Worm (Caenorhabditis elegans): Measurements from ENCODE around the gene pnp-1.
A peak's percentile ranks its signal among the peaks of the same experiment; 100 is the strongest.

The pnp-1 gene

ce11 chrIV:322497-322896, 24.4 kb upstream of the pnp-1 start, which contains the start of gene grl-26:
Gene grl-26 (minus strand): TSS chrIV:322814.
- TF ChIP-seq tab-1 (GFP tag; IDR thresholded peaks at IDR 0.05): peak; percentile 82
- peak; percentile 80 for TF ChIP-seq cog-1 (tag; optimal IDR thresholded peaks at IDR 0.05)
- peak; percentile 75 for TF ChIP-seq flt-1 (GFP tag; IDR thresholded peaks at IDR 0.05)
- 0 out of 2 replicates have a peak, but pooled peaks have one; percentile 43 for TF ChIP-seq ztf-29 (GFP tag; IDR thresholded peaks at IDR 0.05)
- TF ChIP-seq ref-1 (GFP tag; conservative IDR thresholded peaks at IDR 0.05): no peak
- peak; percentile 81 for TF ChIP-seq ztf-23 (GFP tag; IDR thresholded peaks at IDR 0.05)
- no peak for TF ChIP-seq med-1 (GFP tag; optimal IDR thresholded peaks at IDR 0.05; ENCODE audit: insufficient read depth)
- peak; percentile 58 for TF ChIP-seq T22C8.4 (GFP tag; IDR thresholded peaks at IDR 0.05)
- peak; percentile 59 for TF ChIP-seq klf-2 (GFP tag; conservative IDR thresholded peaks at IDR 0.05)

ce11 chrIV:320380-320779, 22.3 kb upstream of the pnp-1 start, which contains the start of gene dsc-4:
Gene dsc-4 (minus strand): TSS chrIV:320544.
- no peak for TF ChIP-seq cog-1 (tag; optimal IDR thresholded peaks at IDR 0.05)
- TF ChIP-seq klf-2 (GFP tag; conservative IDR thresholded peaks at IDR 0.05): no peak
- no peak for TF ChIP-seq ztf-29 (GFP tag; IDR thresholded peaks at IDR 0.05)
- no peak for TF ChIP-seq T22C8.4 (GFP tag; IDR thresholded peaks at IDR 0.05)
- TF ChIP-seq ztf-23 (GFP tag; IDR thresholded peaks at IDR 0.05): no peak
- no peak for TF ChIP-seq flt-1 (GFP tag; IDR thresholded peaks at IDR 0.05)
- TF ChIP-seq tab-1 (GFP tag; IDR thresholded peaks at IDR 0.05): no peak
- TF ChIP-seq med-1 (GFP tag; optimal IDR thresholded peaks at IDR 0.05; ENCODE audit: insufficient read depth): no peak

- no peak for TF ChIP-seq tab-1 (GFP tag; IDR thresholded peaks at IDR 0.05)
- TF ChIP-seq ztf-29 (GFP tag; IDR thresholded peaks at IDR 0.05): no peak
- TF ChIP-seq med-1 (GFP tag; optimal IDR thresholded peaks at IDR 0.05; ENCODE audit: insufficient read depth): no peak
- TF ChIP-seq klf-2 (GFP tag; conservative IDR thresholded peaks at IDR 0.05): no peak
- no peak for TF ChIP-seq flt-1 (GFP tag; IDR thresholded peaks at IDR 0.05)
- no peak for TF ChIP-seq ztf-23 (GFP tag; IDR thresholded peaks at IDR 0.05)
- TF ChIP-seq cog-1 (tag; optimal IDR thresholded peaks at IDR 0.05): no peak
- TF ChIP-seq ref-1 (GFP tag; conservative IDR thresholded peaks at IDR 0.05): no peak
- TF ChIP-seq T22C8.4 (GFP tag; IDR thresholded peaks at IDR 0.05): no peak
Observed at ce11 chrIV:319654-320053, 21.6 kb upstream of the pnp-1 start.

ce11 chrIV:314475-314874, 16.4 kb upstream of the pnp-1 start:
- TF ChIP-seq ztf-23 (GFP tag; IDR thresholded peaks at IDR 0.05): no peak

ce11 chrIV:313615-314014, 15.5 kb upstream of the pnp-1 start, which contains the start of gene snai-1:
Gene snai-1 (minus strand): TSS chrIV:313715.
- no peak for TF ChIP-seq T22C8.4 (GFP tag; IDR thresholded peaks at IDR 0.05)
- TF ChIP-seq med-1 (GFP tag; optimal IDR thresholded peaks at IDR 0.05; ENCODE audit: insufficient read depth): no peak
- TF ChIP-seq ref-1 (GFP tag; conservative IDR thresholded peaks at IDR 0.05): no peak
- no peak for TF ChIP-seq klf-2 (GFP tag; conservative IDR thresholded peaks at IDR 0.05)
- no peak for TF ChIP-seq cog-1 (tag; optimal IDR thresholded peaks at IDR 0.05)
- no peak for TF ChIP-seq ztf-29 (GFP tag; IDR thresholded peaks at IDR 0.05)
- TF ChIP-seq ztf-23 (GFP tag; IDR thresholded peaks at IDR 0.05): no peak
- TF ChIP-seq tab-1 (GFP tag; IDR thresholded peaks at IDR 0.05): no peak
- no peak for TF ChIP-seq flt-1 (GFP tag; IDR thresholded peaks at IDR 0.05)

- TF ChIP-seq klf-2 (GFP tag; conservative IDR thresholded peaks at IDR 0.05) (no peak), ref-1 (GFP tag; conservative IDR thresholded peaks at IDR 0.05) (no peak), med-1 (GFP tag; optimal IDR thresholded peaks at IDR 0.05; ENCODE audit: insufficient read depth) (no peak), ztf-23 (GFP tag; IDR thresholded peaks at IDR 0.05) (no peak), tab-1 (GFP tag; IDR thresholded peaks at IDR 0.05) (no peak), T22C8.4 (GFP tag; IDR thresholded peaks at IDR 0.05) (no peak), flt-1 (GFP tag; IDR thresholded peaks at IDR 0.05) (no peak), cog-1 (tag; optimal IDR thresholded peaks at IDR 0.05) (no peak), ztf-29 (GFP tag; IDR thresholded peaks at IDR 0.05) (no peak)
Observed at ce11 chrIV:309526-309925, 11.4 kb upstream of the pnp-1 start.

- TF ChIP-seq cog-1 (tag; optimal IDR thresholded peaks at IDR 0.05): no peak
- no peak for TF ChIP-seq flt-1 (GFP tag; IDR thresholded peaks at IDR 0.05)
- no peak for TF ChIP-seq T22C8.4 (GFP tag; IDR thresholded peaks at IDR 0.05)
- TF ChIP-seq ztf-29 (GFP tag; IDR thresholded peaks at IDR 0.05): no peak
- TF ChIP-seq tab-1 (GFP tag; IDR thresholded peaks at IDR 0.05): no peak
- TF ChIP-seq ref-1 (GFP tag; conservative IDR thresholded peaks at IDR 0.05): no peak
- TF ChIP-seq klf-2 (GFP tag; conservative IDR thresholded peaks at IDR 0.05): no peak
- TF ChIP-seq med-1 (GFP tag; optimal IDR thresholded peaks at IDR 0.05; ENCODE audit: insufficient read depth): no peak
Observed at ce11 chrIV:307205-307604, 9.1 kb upstream of the pnp-1 start, which contains the start of gene swt-1. Gene swt-1 (plus strand): TSS chrIV:307505.

ce11 chrIV:306572-306971, 8.5 kb upstream of the pnp-1 start:
- TF ChIP-seq klf-2 (GFP tag; conservative IDR thresholded peaks at IDR 0.05) (no peak), cog-1 (tag; optimal IDR thresholded peaks at IDR 0.05) (no peak), tab-1 (GFP tag; IDR thresholded peaks at IDR 0.05) (no peak), ztf-23 (GFP tag; IDR thresholded peaks at IDR 0.05) (no peak), ref-1 (GFP tag; conservative IDR thresholded peaks at IDR 0.05) (no peak), T22C8.4 (GFP tag; IDR thresholded peaks at IDR 0.05) (no peak)

- TF ChIP-seq klf-2 (GFP tag; conservative IDR thresholded peaks at IDR 0.05): no peak
- no peak for TF ChIP-seq T22C8.4 (GFP tag; IDR thresholded peaks at IDR 0.05)
- no peak for TF ChIP-seq ztf-29 (GFP tag; IDR thresholded peaks at IDR 0.05)
- TF ChIP-seq cog-1 (tag; optimal IDR thresholded peaks at IDR 0.05): no peak
- no peak for TF ChIP-seq med-1 (GFP tag; optimal IDR thresholded peaks at IDR 0.05; ENCODE audit: insufficient read depth)
- no peak for TF ChIP-seq ref-1 (GFP tag; conservative IDR thresholded peaks at IDR 0.05)
- no peak for TF ChIP-seq flt-1 (GFP tag; IDR thresholded peaks at IDR 0.05)
- TF ChIP-seq tab-1 (GFP tag; IDR thresholded peaks at IDR 0.05): no peak
- TF ChIP-seq ztf-23 (GFP tag; IDR thresholded peaks at IDR 0.05): no peak
Observed at ce11 chrIV:305101-305500, 7.0 kb upstream of the pnp-1 start.

ce11 chrIV:303264-303663, 5.2 kb upstream of the pnp-1 start:
- no peak for TF ChIP-seq med-1 (GFP tag; optimal IDR thresholded peaks at IDR 0.05; ENCODE audit: insufficient read depth)
- no peak for TF ChIP-seq T22C8.4 (GFP tag; IDR thresholded peaks at IDR 0.05)
- no peak for TF ChIP-seq ztf-29 (GFP tag; IDR thresholded peaks at IDR 0.05)
- TF ChIP-seq ztf-23 (GFP tag; IDR thresholded peaks at IDR 0.05): no peak
- TF ChIP-seq klf-2 (GFP tag; conservative IDR thresholded peaks at IDR 0.05): no peak
